Worm (Caenorhabditis elegans) whole organism, early embryonic: ENCODE data around the gene C01C4.2.

Experiments used
- B0310.2 ChIP-seq: sonication (generic microtip); optimal IDR thresholded peaks from 2 replicates; lab custom pipeline; 2016; ENCODE audit warnings: mild to moderate bottlenecking, missing genetic modification characterization, missing compliant biosample characterization
- F13C5.2 ChIP-seq: sonication (generic microtip); optimal IDR thresholded peaks from 2 replicates; lab custom pipeline; 2017; ENCODE audit warnings: mild to moderate bottlenecking, missing genetic modification characterization, inconsistent platforms, missing compliant biosample characterization
- aly-1 ChIP-seq: sonication (generic microtip); optimal IDR thresholded peaks from 2 replicates; lab custom pipeline; 2016; ENCODE audit warnings: missing genetic modification characterization, missing compliant biosample characterization
- ama-1 ChIP-seq: fragments of 150-350 bp; optimal IDR thresholded peaks from 2 replicates; lab custom pipeline; 2014
- ceh-13 ChIP-seq: fragments of 200-800 bp; sonication (Bioruptor generic); optimal IDR thresholded peaks from 2 replicates; lab custom pipeline; 2018; ENCODE audit warnings: mild to moderate bottlenecking, missing genetic modification characterization, missing compliant biosample characterization
- ceh-36 ChIP-seq: sonication (generic microtip); optimal IDR thresholded peaks from 2 replicates; lab custom pipeline; 2016; ENCODE audit warnings: missing genetic modification characterization, inconsistent platforms, missing compliant biosample characterization
- ets-7 ChIP-seq: sonication (generic microtip); optimal IDR thresholded peaks from 2 replicates; lab custom pipeline; 2016; ENCODE audit warnings: missing genotype, missing genetic modification characterization, missing compliant biosample characterization
- flt-1 ChIP-seq: fragments of 200-800 bp; sonication (Bioruptor generic); IDR thresholded peaks from 2 replicates; pipeline ENCODE4 v1.3.6; 2022; ENCODE audit warnings: missing genetic modification characterization, missing compliant biosample characterization
- hmbx-1 ChIP-seq: sonication (generic microtip); optimal IDR thresholded peaks from 2 replicates; lab custom pipeline; 2016; ENCODE audit warnings: mild to moderate bottlenecking, missing genetic modification characterization, missing compliant biosample characterization
- hmg-4 ChIP-seq: fragments of 200-800 bp; sonication (Bioruptor generic); optimal IDR thresholded peaks from 2 replicates; lab custom pipeline; 2018; ENCODE audit warnings: mild to moderate bottlenecking, missing genetic modification characterization, missing compliant biosample characterization
- hnd-1 ChIP-seq: sonication (generic microtip); optimal IDR thresholded peaks from 2 replicates; lab custom pipeline; 2016; ENCODE audit warnings: missing genetic modification characterization, missing compliant biosample characterization
- pes-1 ChIP-seq: fragments of 200-800 bp; sonication (Bioruptor generic); IDR thresholded peaks from 2 replicates; pipeline ENCODE4 v1.3.6; 2022; ENCODE audit warnings: missing genetic modification reagents, missing genetic modification characterization, missing compliant biosample characterization
- scrt-1 ChIP-seq: fragments of 200-800 bp; sonication (Bioruptor generic); IDR thresholded peaks from 2 replicates; pipeline ENCODE4 v1.3.6; 2022; ENCODE audit warnings: missing genetic modification characterization, missing compliant biosample characterization
- sea-1 ChIP-seq: fragments of 200-800 bp; sonication (Bioruptor generic); conservative IDR thresholded peaks from 2 replicates; pipeline ENCODE4 v1.3.6; 2022; ENCODE audit warnings: missing genetic modification characterization, missing compliant biosample characterization
- tbx-11 ChIP-seq: fragments of 200-800 bp; sonication (Bioruptor generic); IDR thresholded peaks from 2 replicates; pipeline ENCODE4 v1.3.6; 2022; ENCODE audit warnings: missing genetic modification characterization, missing compliant biosample characterization
- tbx-37 ChIP-seq: fragments of 200-800 bp; sonication (Bioruptor generic); conservative IDR thresholded peaks from 2 replicates; pipeline ENCODE4 v1.3.6; 2022; ENCODE audit warnings: missing genetic modification reagents, missing genetic modification characterization, missing compliant biosample characterization
- tra-4 ChIP-seq: sonication (generic microtip); optimal IDR thresholded peaks from 2 replicates; lab custom pipeline; 2017; ENCODE audit warnings: missing genetic modification characterization, missing compliant biosample characterization

The C01C4.2 gene

ce11 chrX:3752443-3752842 lies 37.5 kb downstream of the C01C4.2 start:
- TF ChIP-seq sea-1 (GFP tag; lab: Robert Waterston, UW) (no peak), hnd-1 (no peak)

- TF ChIP-seq pes-1 (GFP tag; lab: Robert Waterston, UW), result no peak
- TF ChIP-seq ceh-13 (GFP tag; lab: Kevin White, UChicago), result no peak
- TF ChIP-seq hmbx-1 (tag; lab: Kevin White, UChicago), result no peak
- TF ChIP-seq hnd-1, result no peak
- no peak for TF ChIP-seq tbx-37
- TF ChIP-seq flt-1 (GFP tag; lab: Robert Waterston, UW), result no peak
- no peak for TF ChIP-seq tbx-11
- TF ChIP-seq ama-1 (lab: Kevin White, UChicago), result no peak
- no peak for TF ChIP-seq ets-7 (tag; lab: Kevin White, UChicago)
- no peak for TF ChIP-seq aly-1 (tag; lab: Kevin White, UChicago)
Observed at ce11 chrX:3755753-3756152, 40.9 kb downstream of the C01C4.2 start.

DNA sequence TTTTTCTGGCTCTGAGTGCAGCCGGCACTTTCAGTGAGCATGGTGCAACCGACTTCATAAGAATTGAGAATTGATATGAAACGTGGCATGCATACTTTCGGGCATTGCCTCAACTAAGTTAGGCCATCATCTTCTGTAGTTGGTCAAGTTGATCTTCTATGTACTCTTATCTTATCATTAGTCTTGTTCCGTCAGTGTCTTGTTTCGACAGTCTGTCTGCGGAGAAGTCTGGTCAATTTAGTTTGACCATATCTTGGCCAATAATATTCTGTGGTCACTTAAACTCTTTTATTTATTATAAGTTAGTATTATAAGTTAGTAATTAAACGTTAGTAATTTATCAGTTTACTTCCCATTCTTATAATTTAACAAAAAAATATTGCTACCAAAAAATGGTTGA lies 41.3 kb downstream of the C01C4.2 start:
- TF ChIP-seq ama-1 (lab: Kevin White, UChicago) (no peak), hmg-4 (GFP tag; lab: Kevin White, UChicago) (no peak), B0310.2 (tag; lab: Kevin White, UChicago) (no peak), aly-1 (tag; lab: Kevin White, UChicago) (no peak), scrt-1 (GFP tag; lab: Robert Waterston, UW) (no peak), flt-1 (GFP tag; lab: Robert Waterston, UW) (no peak), ceh-36 (tag; lab: Kevin White, UChicago) (no peak), tbx-11 (no peak), ceh-13 (GFP tag; lab: Kevin White, UChicago) (no peak), hmbx-1 (tag; lab: Kevin White, UChicago) (no peak), tbx-37 (no peak), hnd-1 (no peak), tra-4 (no peak), pes-1 (GFP tag; lab: Robert Waterston, UW) (no peak), F13C5.2 (no peak), ets-7 (tag; lab: Kevin White, UChicago) (no peak), sea-1 (GFP tag; lab: Robert Waterston, UW) (no peak)

DNA sequence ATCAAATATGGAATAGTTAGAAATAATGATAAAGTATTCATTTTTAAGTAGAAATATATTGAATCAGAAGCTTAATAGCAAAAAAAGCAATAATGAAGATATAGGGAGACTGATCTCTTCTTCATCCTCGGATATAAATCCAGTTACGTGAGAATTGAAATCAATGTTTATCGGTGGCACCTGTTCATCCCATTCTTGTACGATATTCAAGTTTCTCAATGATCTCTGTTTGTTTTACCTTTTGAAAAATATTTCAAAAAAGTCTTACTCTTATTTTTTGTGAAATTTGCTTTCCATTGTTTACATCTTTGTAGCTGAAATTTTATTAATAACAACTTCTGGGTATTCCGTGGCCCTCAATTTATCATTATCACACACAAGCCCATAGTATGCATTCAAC lies 43.5 kb downstream of the C01C4.2 start, which contains the start of gene T14G12.12:
TSS of gene T14G12.12 (minus strand) at position 101 of the 400 bp plus-strand sequence.
- TF ChIP-seq ets-7 (tag; lab: Kevin White, UChicago), result no peak
- no peak for TF ChIP-seq ceh-13 (GFP tag; lab: Kevin White, UChicago)
- no peak for TF ChIP-seq F13C5.2
- TF ChIP-seq hmg-4 (GFP tag; lab: Kevin White, UChicago), result no peak
- TF ChIP-seq aly-1 (tag; lab: Kevin White, UChicago), result no peak
- no peak for TF ChIP-seq ceh-36 (tag; lab: Kevin White, UChicago)
- no peak for TF ChIP-seq tbx-37
- TF ChIP-seq scrt-1 (GFP tag; lab: Robert Waterston, UW), result no peak
- no peak for TF ChIP-seq hnd-1

ce11 chrX:3759345-3759744 lies 44.4 kb downstream of the C01C4.2 start, which contains the start of gene T14G12.6:
Gene T14G12.6 (minus strand): TSS chrX:3759445.
- TF ChIP-seq scrt-1 (GFP tag; lab: Robert Waterston, UW) (no peak), tbx-37 (no peak), ceh-13 (GFP tag; lab: Kevin White, UChicago) (no peak), hnd-1 (no peak), B0310.2 (tag; lab: Kevin White, UChicago) (no peak), hmbx-1 (tag; lab: Kevin White, UChicago) (no peak), ama-1 (lab: Kevin White, UChicago) (no peak), tbx-11 (no peak), hmg-4 (GFP tag; lab: Kevin White, UChicago) (no peak)

DNA sequence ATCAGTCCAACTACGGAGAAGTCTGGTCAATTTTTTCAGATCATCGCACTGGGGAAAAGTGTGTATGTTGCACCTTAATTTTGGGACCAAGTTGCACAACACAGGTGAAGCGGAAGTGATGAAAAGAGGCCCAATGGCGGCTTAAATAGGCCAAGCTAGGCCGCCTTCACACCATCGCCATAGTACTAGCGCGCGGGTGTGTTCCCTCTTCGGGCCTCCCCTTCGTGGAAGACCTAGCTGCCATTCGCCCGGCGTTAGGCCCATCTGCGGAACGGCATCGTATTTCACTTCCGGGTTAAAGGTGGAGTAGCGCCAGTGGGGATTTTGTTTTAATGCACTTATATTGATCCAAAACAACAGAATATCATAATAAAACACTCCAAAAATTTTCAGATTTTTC lies 44.9 kb downstream of the C01C4.2 start:
- 0 out of 2 replicates have a peak, but pooled peaks have one; percentile 58 for TF ChIP-seq scrt-1 (GFP tag; lab: Robert Waterston, UW)
- no peak for TF ChIP-seq ama-1 (lab: Kevin White, UChicago)
- no peak for TF ChIP-seq tbx-11
- TF ChIP-seq pes-1 (GFP tag; lab: Robert Waterston, UW), result no peak
- no peak for TF ChIP-seq tbx-37
- TF ChIP-seq sea-1 (GFP tag; lab: Robert Waterston, UW), result no peak

DNA sequence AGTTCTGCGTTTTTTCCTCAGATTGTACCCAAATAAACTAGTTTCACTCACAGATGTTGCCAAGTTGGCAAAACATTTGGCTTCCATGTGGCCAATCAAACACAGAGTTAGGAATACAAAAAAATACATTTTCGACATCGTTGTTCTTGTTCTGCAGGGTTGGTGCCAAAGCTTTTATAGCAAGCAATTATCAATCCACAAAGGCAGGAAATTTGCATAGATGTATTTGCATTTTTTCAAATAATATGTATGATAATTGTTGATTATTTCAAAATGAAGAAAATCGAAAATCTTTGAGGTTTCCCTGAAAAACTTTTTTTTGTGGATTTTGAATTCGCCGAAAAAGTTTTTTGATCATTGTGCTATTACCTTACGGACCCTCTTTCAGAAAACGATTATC lies 47.5 kb downstream of the C01C4.2 start, which contains the start of gene T14G12.11:
TSS of gene T14G12.11 (minus strand) at position 138 of the 400 bp plus-strand sequence.
- TF ChIP-seq tbx-37, result no peak
- no peak for TF ChIP-seq hmg-4 (GFP tag; lab: Kevin White, UChicago)
- TF ChIP-seq hnd-1, result no peak
- TF ChIP-seq scrt-1 (GFP tag; lab: Robert Waterston, UW), result no peak
- no peak for TF ChIP-seq ceh-36 (tag; lab: Kevin White, UChicago)
- TF ChIP-seq B0310.2 (tag; lab: Kevin White, UChicago), result no peak
- TF ChIP-seq sea-1 (GFP tag; lab: Robert Waterston, UW), result no peak

DNA sequence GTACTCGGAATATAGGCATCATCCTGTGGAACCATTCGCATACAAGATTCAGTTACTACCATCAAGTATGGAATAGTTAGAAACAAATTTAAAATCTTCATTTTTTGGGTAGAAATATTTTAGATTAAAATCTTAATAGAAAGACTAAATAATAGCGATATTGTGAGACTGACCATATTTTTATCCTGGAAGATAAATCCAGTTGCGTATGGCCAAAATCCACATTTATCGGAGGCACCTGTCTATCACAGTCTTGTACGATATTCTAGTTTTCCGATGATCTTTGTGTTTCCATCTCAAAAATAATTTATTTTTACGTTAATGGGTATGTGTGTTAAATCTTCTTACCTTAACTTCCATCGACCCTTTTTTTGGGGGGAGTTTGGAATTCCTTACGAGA lies 49.4 kb downstream of the C01C4.2 start, which contains the start of gene F47B7.3:
TSS of gene F47B7.3 (minus strand) at position 101 of the 400 bp plus-strand sequence.
- TF ChIP-seq hmbx-1 (tag; lab: Kevin White, UChicago), result no peak
- no peak for TF ChIP-seq ceh-36 (tag; lab: Kevin White, UChicago)
- no peak for TF ChIP-seq ama-1 (lab: Kevin White, UChicago)
- no peak for TF ChIP-seq hnd-1
- no peak for TF ChIP-seq ets-7 (tag; lab: Kevin White, UChicago)
- no peak for TF ChIP-seq scrt-1 (GFP tag; lab: Robert Waterston, UW)
